Worm (Caenorhabditis elegans): ENCODE data around the gene gcy-3.
A peak's percentile ranks its signal among the peaks of the same experiment; 100 is the strongest.

Gene gcy-3

ce11 chrII:9507181-9507580, at the start of gene gcy-3:
Gene gcy-3, minus strand, starts transcription at chrII:9507281.
- no peak for TF ChIP-seq lin-14 (GFP tag; optimal IDR thresholded peaks at IDR 0.05)
- TF ChIP-seq efl-3 (GFP tag; optimal IDR thresholded peaks at IDR 0.05), result no peak
- no peak for TF ChIP-seq pag-3 (tag; optimal IDR thresholded peaks at IDR 0.05; ENCODE audit: borderline replicate concordance, insufficient read depth)
- no peak for TF ChIP-seq nhr-28 (tag; optimal IDR thresholded peaks at IDR 0.05)
- TF ChIP-seq nhr-90 (tag; optimal IDR thresholded peaks at IDR 0.05; ENCODE audit: poor library complexity), result no peak

ce11 chrII:9556582-9556981, 49.5 kb upstream of the gcy-3 start:
- TF ChIP-seq lin-13 (GFP tag; optimal IDR thresholded peaks at IDR 0.05) (no peak), rnt-1 (tag; optimal IDR thresholded peaks at IDR 0.05) (no peak), lin-15B (tag; optimal IDR thresholded peaks at IDR 0.05) (no peak), nhr-85 (tag) (no peak)

- peak in 1 of 6 experiments; percentile 29 for TF ChIP-seq elt-3 (tag; optimal IDR thresholded peaks at IDR 0.05)
- peak; percentile 49 for TF ChIP-seq unc-130 (tag; optimal IDR thresholded peaks at IDR 0.05)
- peak; percentile 77 for TF ChIP-seq nhr-85 (tag)
- peak; percentile 79 for TF ChIP-seq blmp-1 (tag; optimal IDR thresholded peaks at IDR 0.05)
- no peak for TF ChIP-seq C04F5.9 (tag; optimal IDR thresholded peaks at IDR 0.05)
- TF ChIP-seq lin-14 (GFP tag; optimal IDR thresholded peaks at IDR 0.05), result peak; percentile 45
- peak; percentile 9 for TF ChIP-seq nhr-20 (tag; optimal IDR thresholded peaks at IDR 0.05)
- no peak for TF ChIP-seq xbp-1 (tag; optimal IDR thresholded peaks at IDR 0.05)
- peak in 1 of 2 experiments; percentile 25 for TF ChIP-seq lin-35 (GFP tag; optimal IDR thresholded peaks at IDR 0.05)
- peak; percentile 43; the same call in 1 of the 2 replicates for TF ChIP-seq grh-1 (GFP tag; IDR thresholded peaks at IDR 0.05)
Observed at ce11 chrII:9554925-9555553, 48.0 kb upstream of the gcy-3 start, which contains the start of gene F35H8.2. Gene F35H8.2, plus strand, starts transcription at chrII:9555503.

ce11 chrII:9553179-9553578, 46.1 kb upstream of the gcy-3 start, which contains the start of gene F35H8.1:
Gene F35H8.1, minus strand, starts transcription at chrII:9553279.
- no peak for TF ChIP-seq sptf-1 (tag; optimal IDR thresholded peaks at IDR 0.05)
- TF ChIP-seq skn-1 (tag; optimal IDR thresholded peaks at IDR 0.05), result no peak
- no peak for TF ChIP-seq fos-1 (tag; optimal IDR thresholded peaks at IDR 0.05)
- no peak for TF ChIP-seq fkh-10 (GFP tag; optimal IDR thresholded peaks at IDR 0.05)
- no peak for TF ChIP-seq lsy-2 (tag; optimal IDR thresholded peaks at IDR 0.05)
- TF ChIP-seq F16B12.6 (tag; optimal IDR thresholded peaks at IDR 0.05), result no peak
- TF ChIP-seq dsc-1 (tag; optimal IDR thresholded peaks at IDR 0.05), result no peak
- TF ChIP-seq nhr-76 (tag; optimal IDR thresholded peaks at IDR 0.05), result no peak
- no peak for TF ChIP-seq unc-98 (GFP tag; IDR thresholded peaks at IDR 0.05)
- no peak for TF ChIP-seq sup-37 (GFP tag; optimal IDR thresholded peaks at IDR 0.05)
- TF ChIP-seq nhr-12 (tag; optimal IDR thresholded peaks at IDR 0.05), result no peak
- no peak for TF ChIP-seq efl-3 (GFP tag; optimal IDR thresholded peaks at IDR 0.05)
- TF ChIP-seq unc-62 (GFP tag; optimal IDR thresholded peaks at IDR 0.05), result no peak
- no peak for TF ChIP-seq egl-27 (tag; optimal IDR thresholded peaks at IDR 0.05)
- TF ChIP-seq tlp-1 (tag; optimal IDR thresholded peaks at IDR 0.05), result no peak
- TF ChIP-seq ceh-88 (GFP tag; IDR thresholded peaks at IDR 0.05), result no peak
- TF ChIP-seq C16A3.4 (tag; optimal IDR thresholded peaks at IDR 0.05), result no peak
- TF ChIP-seq unc-86 (tag; optimal IDR thresholded peaks at IDR 0.05), result no peak
- TF ChIP-seq mab-9 (GFP tag; IDR thresholded peaks at IDR 0.05), result no peak

- TF ChIP-seq dsc-1 (tag; optimal IDR thresholded peaks at IDR 0.05), result no peak
- TF ChIP-seq Y116A8C.19 (tag; optimal IDR thresholded peaks at IDR 0.05; ENCODE audit: borderline replicate concordance), result no peak
- no peak for TF ChIP-seq C34B4.2 (tag; optimal IDR thresholded peaks at IDR 0.05)
- TF ChIP-seq efl-1 (optimal IDR thresholded peaks at IDR 0.05), result no peak
- peak in 1 of 2 experiments; percentile 43 for TF ChIP-seq efl-1 (GFP tag; optimal IDR thresholded peaks at IDR 0.05 in 1 of 2)
Observed at ce11 chrII:9551536-9551935, 44.5 kb upstream of the gcy-3 start, which contains the start of gene F35H8.12. Gene F35H8.12, plus strand, starts transcription at chrII:9551836.
